Worm (Caenorhabditis elegans) whole organism, late embryonic: ENCODE results near the gene srsx-35.

Source experiments
- C08G9.2 ChIP-seq: sonication (generic microtip); optimal IDR thresholded peaks from 2 replicates; lab custom pipeline; 2016; ENCODE audit warnings: mild to moderate bottlenecking, missing genetic modification characterization, moderate library complexity, missing compliant biosample characterization
- F13H6.1 ChIP-seq: sonication (generic microtip); optimal IDR thresholded peaks from 2 replicates; lab custom pipeline; 2016; ENCODE audit warnings: missing genetic modification characterization, missing compliant biosample characterization
- ceh-34 ChIP-seq: sonication (generic microtip); optimal IDR thresholded peaks from 2 replicates; lab custom pipeline; 2016; ENCODE audit warnings: mild to moderate bottlenecking, missing genetic modification characterization, missing compliant biosample characterization
- ceh-48 ChIP-seq: sonication (generic microtip); optimal IDR thresholded peaks from 2 replicates; lab custom pipeline; 2016; ENCODE audit warnings: missing genetic modification characterization, inconsistent platforms, missing compliant biosample characterization
- fax-1 ChIP-seq: sonication (generic microtip); optimal IDR thresholded peaks from 2 replicates; lab custom pipeline; 2016; ENCODE audit warnings: missing genotype, missing genetic modification characterization, missing compliant biosample characterization
- nfya-1 ChIP-seq: sonication (generic microtip); optimal IDR thresholded peaks from 2 replicates; lab custom pipeline; 2017; ENCODE audit warnings: missing genetic modification characterization, mild to moderate bottlenecking, missing compliant biosample characterization, antibody characterized with exemption, moderate library complexity
- nhr-11 ChIP-seq: fragments of 150-350 bp; optimal IDR thresholded peaks from 2 replicates; lab custom pipeline; 2014; ENCODE audit warnings: missing biosample characterization, missing genetic modification characterization
- pag-3 ChIP-seq: sonication (generic microtip); optimal IDR thresholded peaks from 2 replicates; lab custom pipeline; 2016; ENCODE audit warnings: missing compliant biosample characterization, missing genetic modification characterization, borderline replicate concordance
- pha-2 ChIP-seq: sonication (generic microtip); optimal IDR thresholded peaks from 2 replicates; lab custom pipeline; 2017; ENCODE audit warnings: mild to moderate bottlenecking, missing genetic modification characterization, missing compliant biosample characterization
- pha-4 ChIP-seq: fragments of 150-350 bp; optimal IDR thresholded peaks from 2 replicates; lab custom pipeline; 2018; ENCODE audit warnings: missing biosample characterization, missing genetic modification reagents, missing genetic modification characterization
- pros-1 ChIP-seq: fragments of 150-350 bp; optimal IDR thresholded peaks from 2 replicates; lab custom pipeline; 2014; ENCODE audit warnings: missing biosample characterization, missing genetic modification reagents, missing genetic modification characterization
- unc-3 ChIP-seq, 2 experiments: fragments of 200-800 bp in 1 of 2; sonication (Bioruptor generic) in 1 of 2; sonication (generic microtip) in 1 of 2; conservative IDR thresholded peaks in 1 of 2; optimal IDR thresholded peaks in 1 of 2; 2 replicates each; pipeline versions ENCODE4 v1.3.6 to Lab custom; 2016 to 2022; ENCODE audit warnings: missing compliant biosample characterization in 2 of 2, missing genetic modification characterization in 2 of 2, missing genetic modification reagents in 1 of 2
- unc-55 ChIP-seq: sonication (generic microtip); optimal IDR thresholded peaks from 2 replicates; lab custom pipeline; 2017; ENCODE audit warnings: missing biosample characterization, missing genetic modification reagents, missing genetic modification characterization
- ztf-16 ChIP-seq: sonication (generic microtip); optimal IDR thresholded peaks from 2 replicates; lab custom pipeline; 2017; ENCODE audit warnings: missing genetic modification characterization, missing compliant biosample characterization

ce11 chrV:20664930-20665329 lies 16.3 kb upstream of the srsx-35 start:
- no peak for TF ChIP-seq nhr-11 (tag; lab: Kevin White, UChicago)
- no peak for TF ChIP-seq ceh-48
- no peak for TF ChIP-seq unc-55 (GFP tag; lab: Kevin White, UChicago)
- no peak for TF ChIP-seq pag-3 (tag; lab: Kevin White, UChicago)
- TF ChIP-seq ztf-16 = no peak
- TF ChIP-seq unc-3 (GFP tag; conservative IDR thresholded peaks at IDR 0.05; lab: Robert Waterston, UW) = no peak
- TF ChIP-seq unc-3 (tag; optimal IDR thresholded peaks at IDR 0.05; lab: Kevin White, UChicago) = no peak
- TF ChIP-seq ceh-34 (tag; lab: Kevin White, UChicago) = no peak
- TF ChIP-seq C08G9.2 (tag; lab: Kevin White, UChicago) = no peak
- no peak for TF ChIP-seq pros-1 (tag; lab: Kevin White, UChicago)
- TF ChIP-seq nfya-1 = no peak
- TF ChIP-seq F13H6.1 (tag; lab: Kevin White, UChicago) = no peak
- no peak for TF ChIP-seq pha-2 (tag; lab: Kevin White, UChicago)
- no peak for TF ChIP-seq fax-1
- no peak for TF ChIP-seq pha-4 (tag; lab: Kevin White, UChicago)
